Fruit fly (Drosophila melanogaster) whole organism, embryonic: ENCODE data around the gene CG17190.

Source experiments
- Abd-B ChIP-seq: fragments of 200-800 bp; sonication (Bioruptor generic); optimal IDR thresholded peaks from 2 replicates; lab custom pipeline; 2018; ENCODE audit warnings: missing biosample characterization, mild to moderate bottlenecking, missing genetic modification characterization, moderate library complexity
- Ada2b ChIP-seq: fragments of 200-800 bp; sonication (Bioruptor generic); IDR thresholded peaks from 2 replicates; pipeline ENCODE4 v1.3.6; 2022; ENCODE audit warnings: missing biosample characterization, missing genetic modification characterization
- BEAF-32 ChIP-seq: fragments of 200-800 bp; sonication (Bioruptor generic); optimal IDR thresholded peaks from 3 replicates; lab custom pipeline; 2017; ENCODE audit warnings: missing biosample characterization, missing genetic modification characterization, mild to moderate bottlenecking, moderate library complexity, missing genetic modification reagents
- BtbVII ChIP-seq: fragments of 200-800 bp; sonication (Bioruptor generic); optimal IDR thresholded peaks from 3 replicates; lab custom pipeline; 2017; ENCODE audit warnings: missing biosample characterization, mild to moderate bottlenecking, missing genetic modification characterization
- CG10147 ChIP-seq: fragments of 200-800 bp; sonication (Bioruptor generic); optimal IDR thresholded peaks from 2 replicates; lab custom pipeline; 2019; ENCODE audit warnings: missing biosample characterization, mild to moderate bottlenecking, missing genetic modification characterization, moderate library complexity
- CG10267 ChIP-seq: fragments of 200-800 bp; sonication (Bioruptor generic); optimal IDR thresholded peaks from 2 replicates; lab custom pipeline; 2018; ENCODE audit warnings: missing biosample characterization, mild to moderate bottlenecking, missing genetic modification characterization, moderate library complexity
- CG1233 ChIP-seq: fragments of 200-800 bp; sonication (Bioruptor generic); optimal IDR thresholded peaks from 4 replicates; lab custom pipeline; 2018; ENCODE audit warnings: missing biosample characterization, mild to moderate bottlenecking, missing genetic modification characterization
- CG14441 ChIP-seq: fragments of 200-800 bp; sonication (Bioruptor generic); IDR thresholded peaks from 2 replicates; pipeline ENCODE4 v1.3.6; 2022; ENCODE audit warnings: missing biosample characterization, missing genetic modification characterization
- CG14667 ChIP-seq: fragments of 200-800 bp; sonication (Bioruptor generic); IDR thresholded peaks from 2 replicates; pipeline ENCODE4 v1.3.6; 2022; ENCODE audit warnings: missing biosample characterization, missing genetic modification characterization
- CG1529 ChIP-seq: fragments of 200-800 bp; sonication (Bioruptor generic); optimal IDR thresholded peaks from 3 replicates; lab custom pipeline; 2018; ENCODE audit warnings: missing biosample characterization, missing genetic modification characterization
- CG16815 ChIP-seq: fragments of 200-800 bp; sonication (Bioruptor generic); optimal IDR thresholded peaks from 3 replicates; lab custom pipeline; 2017; ENCODE audit warnings: missing biosample characterization, mild to moderate bottlenecking, missing genetic modification characterization
- CG17359 ChIP-seq: fragments of 200-800 bp; sonication (Bioruptor generic); optimal IDR thresholded peaks from 3 replicates; lab custom pipeline; 2018; ENCODE audit warnings: missing biosample characterization, mild to moderate bottlenecking, missing genetic modification characterization, moderate library complexity
- CG17802 ChIP-seq: fragments of 200-800 bp; sonication (Bioruptor generic); optimal IDR thresholded peaks from 2 replicates; lab custom pipeline; 2018; ENCODE audit warnings: missing biosample characterization, mild to moderate bottlenecking, missing genetic modification characterization, moderate library complexity
- CG2202 ChIP-seq: fragments of 200-800 bp; sonication (Bioruptor generic); optimal IDR thresholded peaks from 2 replicates; lab custom pipeline; 2018; ENCODE audit warnings: missing biosample characterization, mild to moderate bottlenecking, missing genetic modification characterization
- CG30403 ChIP-seq: fragments of 200-800 bp; sonication (Bioruptor generic); optimal IDR thresholded peaks from 3 replicates; lab custom pipeline; 2016; ENCODE audit warnings: missing biosample characterization, missing genetic modification characterization
- CG31388 ChIP-seq: fragments of 200-800 bp; sonication (Bioruptor generic); optimal IDR thresholded peaks from 2 replicates; lab custom pipeline; 2016; ENCODE audit warnings: missing biosample characterization, missing genetic modification characterization
- CG3847 ChIP-seq: fragments of 200-800 bp; sonication (Bioruptor generic); IDR thresholded peaks from 2 replicates; pipeline ENCODE4 v1.3.6; 2022; ENCODE audit warnings: missing biosample characterization, missing genetic modification characterization
- CG4282 ChIP-seq: fragments of 200-800 bp; sonication (Bioruptor generic); optimal IDR thresholded peaks from 2 replicates; lab custom pipeline; 2016; ENCODE audit warnings: missing biosample characterization, missing genetic modification characterization
- CG6765 ChIP-seq: fragments of 200-800 bp; sonication (Bioruptor generic); optimal IDR thresholded peaks from 3 replicates; lab custom pipeline; 2017; ENCODE audit warnings: missing biosample characterization, mild to moderate bottlenecking, missing genetic modification characterization
- CG9876 ChIP-seq: fragments of 200-800 bp; sonication (Bioruptor generic); optimal IDR thresholded peaks from 2 replicates; lab custom pipeline; 2016; ENCODE audit warnings: missing biosample characterization, missing genetic modification characterization
- Camta ChIP-seq: fragments of 200-800 bp; sonication (Bioruptor generic); optimal IDR thresholded peaks from 2 replicates; lab custom pipeline; 2016; ENCODE audit warnings: missing biosample characterization, missing genetic modification characterization
- D ChIP-seq, 2 experiments: fragments of 200-800 bp in 1 of 2; fragments of >200 bp in 1 of 2; sonication (Bioruptor generic) in 1 of 2; optimal IDR thresholded peaks; 2 replicates in 1 of 2; 3 replicates in 1 of 2; lab custom pipeline; 2017; ENCODE audit warnings: mild to moderate bottlenecking in 1 of 2, missing biosample characterization in 1 of 2, missing genetic modification characterization in 1 of 2, missing genetic modification reagents in 1 of 2
- Dbx ChIP-seq: fragments of 200-800 bp; sonication (Bioruptor generic); IDR thresholded peaks from 3 replicates; pipeline ENCODE4 v1.3.6; 2022; ENCODE audit warnings: missing biosample characterization, missing genetic modification characterization
- ERR ChIP-seq: fragments of 200-800 bp; sonication (Bioruptor generic); optimal IDR thresholded peaks from 2 replicates; lab custom pipeline; 2016; ENCODE audit warnings: missing biosample characterization, missing genetic modification characterization
- GATAe ChIP-seq: fragments of 200-800 bp; sonication (Bioruptor generic); conservative IDR thresholded peaks from 2 replicates; pipeline ENCODE4 v1.3.6; 2022; ENCODE audit warnings: missing biosample characterization, missing genetic modification characterization
- Gug ChIP-seq: fragments of 200-800 bp; sonication (Bioruptor generic); IDR thresholded peaks from 4 replicates; pipeline ENCODE4 v1.3.6; 2022; ENCODE audit warnings: missing biosample characterization, missing genetic modification characterization
- Jarid2 ChIP-seq: fragments of 200-800 bp; sonication (Bioruptor generic); optimal IDR thresholded peaks from 3 replicates; lab custom pipeline; 2017; ENCODE audit warnings: mild to moderate bottlenecking, missing biosample characterization, missing genetic modification reagents, missing genetic modification characterization
- Med ChIP-seq: fragments of 200-800 bp; sonication (Bioruptor generic); peaks from one replicate; lab custom pipeline; 2016; ENCODE audit warnings: missing biosample characterization, missing genetic modification characterization, mild to moderate bottlenecking, inconsistent platforms, moderate library complexity
- Meics ChIP-seq: fragments of 200-800 bp; sonication (Bioruptor generic); optimal IDR thresholded peaks from 2 replicates; lab custom pipeline; 2017; ENCODE audit warnings: missing biosample characterization, mild to moderate bottlenecking, missing genetic modification characterization
- Nf-YB ChIP-seq: fragments of 200-800 bp; sonication (Bioruptor generic); optimal IDR thresholded peaks from 3 replicates; lab custom pipeline; 2019; ENCODE audit warnings: missing biosample characterization, mild to moderate bottlenecking, missing genetic modification characterization, moderate library complexity
- Sox102F ChIP-seq: fragments of 200-800 bp; sonication (Bioruptor generic); optimal IDR thresholded peaks from 2 replicates; lab custom pipeline; 2018; ENCODE audit warnings: missing biosample characterization, mild to moderate bottlenecking, missing genetic modification characterization, moderate library complexity
- Ssrp ChIP-seq: fragments of 200-800 bp; sonication (Bioruptor generic); optimal IDR thresholded peaks from 2 replicates; lab custom pipeline; 2018; ENCODE audit warnings: missing biosample characterization, mild to moderate bottlenecking, missing genetic modification characterization, moderate library complexity
- aop ChIP-seq: fragments of 200-800 bp; sonication (Bioruptor generic); IDR thresholded peaks from 2 replicates; pipeline ENCODE4 v1.3.6; 2022; ENCODE audit warnings: missing biosample characterization, missing genetic modification characterization
- ase ChIP-seq: fragments of 200-800 bp; sonication (Bioruptor generic); IDR thresholded peaks from 3 replicates; pipeline ENCODE4 v1.3.6; 2022; ENCODE audit warnings: missing biosample characterization, missing genetic modification characterization
- btn ChIP-seq: fragments of 200-800 bp; sonication (Bioruptor generic); optimal IDR thresholded peaks from 2 replicates; lab custom pipeline; 2016; ENCODE audit warnings: missing biosample characterization, missing genetic modification characterization
- chinmo ChIP-seq: fragments of 200-800 bp; sonication (Bioruptor generic); IDR thresholded peaks from 4 replicates; pipeline ENCODE4 v1.3.6; 2022; ENCODE audit warnings: missing biosample characterization, missing genetic modification characterization; ENCODE audit not compliant: partially characterized antibody
- dm ChIP-seq: fragments of 200-800 bp; sonication (Bioruptor generic); optimal IDR thresholded peaks from 3 replicates; lab custom pipeline; 2016; ENCODE audit warnings: missing biosample characterization, missing genetic modification characterization
- gcm2 ChIP-seq: fragments of 200-800 bp; sonication (Bioruptor generic); optimal IDR thresholded peaks from 2 replicates; lab custom pipeline; 2016; ENCODE audit warnings: missing biosample characterization, missing genetic modification characterization
- gsb ChIP-seq: fragments of 200-800 bp; sonication (Bioruptor generic); IDR thresholded peaks from 2 replicates; pipeline ENCODE4 v1.3.6; 2022; ENCODE audit warnings: missing biosample characterization, missing genetic modification characterization
- ind ChIP-seq: fragments of 200-800 bp; sonication (Bioruptor generic); optimal IDR thresholded peaks from 3 replicates; lab custom pipeline; 2016; ENCODE audit warnings: missing biosample characterization, missing genetic modification characterization
- mam ChIP-seq: fragments of 200-800 bp; sonication (Bioruptor generic); optimal IDR thresholded peaks from 3 replicates; lab custom pipeline; 2016; ENCODE audit warnings: missing biosample characterization, missing genetic modification characterization
- mirr ChIP-seq: fragments of 200-800 bp; sonication (Bioruptor generic); optimal IDR thresholded peaks from 3 replicates; lab custom pipeline; 2018; ENCODE audit warnings: missing biosample characterization, mild to moderate bottlenecking, missing genetic modification characterization
- row ChIP-seq: fragments of 200-800 bp; sonication (Bioruptor generic); IDR thresholded peaks from 3 replicates; pipeline ENCODE4 v1.3.6; 2022; ENCODE audit warnings: missing biosample characterization, missing genetic modification characterization
- sc ChIP-seq, 3 experiments: fragments of >200 bp in 2 of 3; fragments of 200-800 bp in 1 of 3; sonication (Bioruptor generic) in 1 of 3; optimal IDR thresholded peaks; 2 replicates in 2 of 3; 3 replicates in 1 of 3; lab custom pipeline; 2017; ENCODE audit warnings: mild to moderate bottlenecking in 1 of 3, missing biosample characterization in 1 of 3, missing genetic modification characterization in 1 of 3, missing genetic modification reagents in 1 of 3
- sens-2 ChIP-seq: fragments of 200-800 bp; sonication (Bioruptor generic); IDR thresholded peaks from 2 replicates; pipeline ENCODE4 v1.3.6; 2022; ENCODE audit warnings: missing biosample characterization, missing genetic modification characterization
- slp2 ChIP-seq: fragments of 200-800 bp; sonication (Bioruptor generic); optimal IDR thresholded peaks from 2 replicates; lab custom pipeline; 2016; ENCODE audit warnings: missing biosample characterization, missing genetic modification characterization
- sr ChIP-seq: fragments of 200-800 bp; sonication (Bioruptor generic); IDR thresholded peaks from 3 replicates; pipeline ENCODE4 v1.3.6; 2022; ENCODE audit warnings: missing biosample characterization, missing genetic modification characterization
- wek ChIP-seq: fragments of 200-800 bp; sonication (Bioruptor generic); optimal IDR thresholded peaks from 3 replicates; lab custom pipeline; 2018; ENCODE audit warnings: missing biosample characterization, mild to moderate bottlenecking, missing genetic modification characterization, moderate library complexity
- zf30C ChIP-seq: fragments of 200-800 bp; sonication (Bioruptor generic); optimal IDR thresholded peaks from 3 replicates; lab custom pipeline; 2018; ENCODE audit warnings: missing biosample characterization, mild to moderate bottlenecking, missing genetic modification characterization

The CG17190 gene

DNA sequence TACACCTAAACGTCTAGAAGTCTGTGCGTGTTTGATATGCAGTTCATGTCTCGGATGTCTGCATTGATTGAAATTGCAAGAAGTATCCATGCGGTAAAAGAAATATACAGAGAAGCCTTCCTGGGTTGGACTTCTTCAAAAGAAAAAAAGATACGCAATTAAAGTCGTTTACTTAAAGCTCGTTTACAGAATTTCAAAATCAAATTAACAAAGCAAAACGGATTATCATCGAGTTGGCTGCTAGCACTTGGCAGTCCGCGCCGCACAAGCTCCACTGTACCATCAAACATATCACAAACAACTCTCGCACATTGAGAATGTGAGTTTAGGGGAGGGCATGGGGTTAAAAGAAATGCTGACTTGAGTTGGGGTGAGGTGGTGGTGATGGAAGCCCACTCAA, 14.9 kb downstream of the CG17190 start (continued):
- TF ChIP-seq CG10147 (GFP tag; lab: Kevin White, UChicago) (peak; percentile 52), Abd-B (GFP tag; lab: Kevin White, UChicago) (peak; percentile 53), Ada2b (GFP tag; lab: Robert Waterston, UW) (peak; percentile 67), D (optimal IDR thresholded peaks at IDR 0.05; lab: Kevin White, UChicago) (no peak), D (GFP tag; optimal IDR thresholded peaks at IDR 0.05; lab: Kevin White, UChicago) (peak; percentile 80), sc (optimal IDR thresholded peaks at IDR 0.05; lab: Kevin White, UChicago) (no peak), sc (GFP tag; optimal IDR thresholded peaks at IDR 0.05; lab: Kevin White, UChicago) (peak; percentile 70), sr (GFP tag; lab: Robert Waterston, UW) (peak; percentile 20; the same call in 1 of the 3 replicates), CG14441 (GFP tag; lab: Robert Waterston, UW) (peak; percentile 47; the same call in 1 of the 2 replicates), btn (peak; percentile 64), CG17359 (tag; lab: Kevin White, UChicago) (peak; percentile 85), CG1529 (peak; percentile 79), gsb (GFP tag; lab: Robert Waterston, UW) (peak; percentile 37; the same call in 1 of the 2 replicates), Jarid2 (GFP tag; lab: Kevin White, UChicago) (peak; percentile 24), Camta (peak; percentile 60), CG3847 (GFP tag; lab: Robert Waterston, UW) (0 out of 2 replicates have a peak, but pooled peaks have one; percentile 34), Med (GFP tag; lab: Kevin White, UChicago) (peak; percentile 90), CG6765 (GFP tag; lab: Kevin White, UChicago) (no peak), mam (peak; percentile 62), CG14667 (GFP tag; lab: Robert Waterston, UW) (peak; percentile 63), mirr (GFP tag; lab: Kevin White, UChicago) (no peak), CG17802 (tag; lab: Kevin White, UChicago) (peak; percentile 65), Nf-YB (GFP tag; lab: Kevin White, UChicago) (peak; percentile 39), CG2202 (tag; lab: Kevin White, UChicago) (peak; percentile 64), Sox102F (GFP tag; lab: Kevin White, UChicago) (peak; percentile 88), Gug (GFP tag; lab: Robert Waterston, UW) (peak; percentile 85; the same call in 3 of the 4 replicates), Meics (GFP tag; lab: Kevin White, UChicago) (peak; percentile 51), slp2 (GFP tag; lab: Kevin White, UChicago) (peak; percentile 70), chinmo (GFP tag; lab: Robert Waterston, UW) (no peak), gcm2 (GFP tag; lab: Kevin White, UChicago) (no peak), aop (GFP tag; lab: Robert Waterston, UW) (0 out of 2 replicates have a peak, but pooled peaks have one; percentile 32), sens-2 (GFP tag; lab: Robert Waterston, UW) (peak; percentile 46; the same call in 1 of the 2 replicates), BEAF-32 (GFP tag; lab: Kevin White, UChicago) (no peak), ERR (GFP tag; lab: Kevin White, UChicago) (no peak), CG1233 (GFP tag; lab: Kevin White, UChicago) (peak; percentile 20), dm (peak; percentile 44), BtbVII (peak; percentile 42), CG4282 (GFP tag; lab: Kevin White, UChicago) (peak; percentile 7), CG16815 (GFP tag; lab: Kevin White, UChicago) (peak; percentile 65), row (peak; percentile 82), CG30403 (GFP tag; lab: Kevin White, UChicago) (peak; percentile 77), CG31388 (GFP tag; lab: Kevin White, UChicago) (no peak), ind (GFP tag; lab: Kevin White, UChicago) (peak; percentile 73), GATAe (no peak), ase (peak; percentile 71; the same call in 1 of the 3 replicates), zf30C (no peak), Dbx (GFP tag; lab: Robert Waterston, UW) (0 out of 3 replicates have a peak, but pooled peaks have one; percentile 21), CG9876 (GFP tag; lab: Kevin White, UChicago) (peak; percentile 64), CG10267 (tag; lab: Kevin White, UChicago) (peak; percentile 74), wek (GFP tag; lab: Kevin White, UChicago) (peak; percentile 62), Ssrp (peak; percentile 80)
